Fruit fly (Drosophila melanogaster): ENCODE measurements around the gene Eip74EF.

Eip74EF gene

dm6 chr3L:17622081-17622850 is 3.1 kb upstream of the Eip74EF start (continued):
- TF ChIP-seq CG3281 (GFP tag; optimal IDR thresholded peaks at IDR 0.05) (peak; percentile 6), trem (tag; optimal IDR thresholded peaks at IDR 0.05) (no peak), CG10462 (GFP tag; optimal IDR thresholded peaks at IDR 0.05) (no peak), MESR4 (GFP tag; optimal IDR thresholded peaks at IDR 0.05) (peak; percentile 2), grau (tag; optimal IDR thresholded peaks at IDR 0.05) (peak; percentile 27), sima (GFP tag; optimal IDR thresholded peaks at IDR 0.05) (no peak), CG7357 (GFP tag; IDR thresholded peaks at IDR 0.05) (0 out of 3 replicates have a peak, but pooled peaks have one; percentile 24), ara (GFP tag; IDR thresholded peaks at IDR 0.05) (peak; percentile 15; the same call in 1 of the 2 replicates), CG6689 (GFP tag; IDR thresholded peaks at IDR 0.05) (no peak), peb (GFP tag; IDR thresholded peaks at IDR 0.05) (no peak), lmd (GFP tag; IDR thresholded peaks at IDR 0.05) (no peak), CG14667 (GFP tag; IDR thresholded peaks at IDR 0.05) (no peak), CHES-1-like (GFP tag; optimal IDR thresholded peaks at IDR 0.05) (no peak)

dm6 chr3L:17621451-17621946 is 2.4 kb upstream of the Eip74EF start, which contains the start of the genes Vps60 and anchor:
Vps60 (minus strand) TSS chr3L:17621625.
anchor (plus strand) TSS chr3L:17621824.
- TF ChIP-seq CG5953 (GFP tag; IDR thresholded peaks at IDR 0.05) (no peak), CG9797 (GFP tag; optimal IDR thresholded peaks at IDR 0.05) (peak; percentile 95), z (GFP tag; IDR thresholded peaks at IDR 0.05) (no peak), pzg (GFP tag; optimal IDR thresholded peaks at IDR 0.05) (peak; percentile 91), Mad (GFP tag; optimal IDR thresholded peaks at IDR 0.05) (peak; percentile 33), D (optimal IDR thresholded peaks at IDR 0.05) (no peak), D (GFP tag; optimal IDR thresholded peaks at IDR 0.05) (peak; percentile 22), vvl (GFP tag; IDR thresholded peaks at IDR 0.05) (peak; percentile 68), CG12155 (GFP tag; optimal IDR thresholded peaks at IDR 0.05) (peak; percentile 58), CG7839 (tag; optimal IDR thresholded peaks at IDR 0.05) (peak; percentile 47), Eip74EF (GFP tag; optimal IDR thresholded peaks at IDR 0.05) (peak in 1 of 2 experiments; percentile 74), rib (GFP tag; IDR thresholded peaks at IDR 0.05) (no peak), ind (GFP tag; optimal IDR thresholded peaks at IDR 0.05) (peak; percentile 71), MBD-R2 (GFP tag; IDR thresholded peaks at IDR 0.05) (peak; percentile 69), NK7.1 (GFP tag; optimal IDR thresholded peaks at IDR 0.05) (peak; percentile 65), CG31388 (GFP tag; optimal IDR thresholded peaks at IDR 0.05) (no peak), CG10267 (tag; optimal IDR thresholded peaks at IDR 0.05) (peak; percentile 99), CG6683 (GFP tag; optimal IDR thresholded peaks at IDR 0.05) (peak; percentile 35), slbo (GFP tag; IDR thresholded peaks at IDR 0.05) (peak; percentile 54; the same call in 1 of the 2 replicates), CG4282 (GFP tag; optimal IDR thresholded peaks at IDR 0.05) (peak; percentile 13), CG13287 (GFP tag; IDR thresholded peaks at IDR 0.05; ENCODE audit: partially characterized antibody) (peak; percentile 50; the same call in 1 of the 2 replicates), Nf-YC (tag; optimal IDR thresholded peaks at IDR 0.05) (peak; percentile 52), Hr51 (GFP tag; optimal IDR thresholded peaks at IDR 0.05) (peak; percentile 37 to 69), emc (GFP tag; optimal IDR thresholded peaks at IDR 0.05) (peak; percentile 26), CG34422 (GFP tag; IDR thresholded peaks at IDR 0.05) (no peak; the same call in 2 of the 3 replicates), HLH3B (GFP tag; IDR thresholded peaks at IDR 0.05) (no peak), row (GFP tag; IDR thresholded peaks at IDR 0.05) (peak; percentile 48; the same call in 2 of the 3 replicates), CG17359 (tag; optimal IDR thresholded peaks at IDR 0.05) (peak; percentile 19), CG12391 (tag; optimal IDR thresholded peaks at IDR 0.05) (peak; percentile 72), CG33213 (GFP tag; optimal IDR thresholded peaks at IDR 0.05) (peak; percentile 72), CG15514 (GFP tag; optimal IDR thresholded peaks at IDR 0.05) (peak; percentile 88), CG12659 (GFP tag; optimal IDR thresholded peaks at IDR 0.05) (peak; percentile 87), Ravus (GFP tag; IDR thresholded peaks at IDR 0.05) (no peak), CG16863 (GFP tag; optimal IDR thresholded peaks at IDR 0.05) (peak; percentile 58), CG9609 (GFP tag; optimal IDR thresholded peaks at IDR 0.05) (peak; percentile 66), az2 (GFP tag; optimal IDR thresholded peaks at IDR 0.05) (peak; percentile 39)
